Worm (Caenorhabditis elegans) whole organism, L4 larva: ENCODE data around the gene pdi-2.

ENCODE experiments used
- F44E2.7 ChIP-seq: fragments of 200-800 bp; sonication (Bioruptor generic); IDR thresholded peaks from 2 replicates; pipeline ENCODE4 v2.1.2; 2022; ENCODE audit warnings: missing genetic modification characterization, missing compliant biosample characterization
- F49E8.2 ChIP-seq: sonication (generic microtip); optimal IDR thresholded peaks from 2 replicates; lab custom pipeline; 2016; ENCODE audit warnings: missing compliant biosample characterization, mild to moderate bottlenecking, missing genetic modification characterization, borderline replicate concordance
- aha-1 ChIP-seq: fragments of 150-350 bp; peaks from one replicate; lab custom pipeline; 2014; ENCODE audit warnings: missing biosample characterization, missing genetic modification characterization
- attf-4 ChIP-seq: sonication (generic microtip); optimal IDR thresholded peaks from 3 replicates; lab custom pipeline; 2017; ENCODE audit warnings: missing biosample characterization, missing genetic modification characterization
- ceh-20 ChIP-seq: fragments of 200-800 bp; sonication (Bioruptor generic); IDR thresholded peaks from 2 replicates; pipeline ENCODE4 v1.3.6; 2022; ENCODE audit warnings: missing genetic modification reagents, missing genetic modification characterization, missing compliant biosample characterization
- ceh-44 ChIP-seq: fragments of 200-800 bp; sonication (Bioruptor generic); IDR thresholded peaks from 2 replicates; pipeline ENCODE4 v1.3.6; 2022; ENCODE audit warnings: missing genetic modification reagents, missing genetic modification characterization, missing compliant biosample characterization
- ceh-82 ChIP-seq: sonication (generic microtip); optimal IDR thresholded peaks from 2 replicates; lab custom pipeline; 2017; ENCODE audit warnings: missing biosample characterization, missing genetic modification characterization
- cey-2 ChIP-seq: sonication (generic microtip); optimal IDR thresholded peaks from 3 replicates; lab custom pipeline; 2017; ENCODE audit warnings: missing genetic modification characterization, mild to moderate bottlenecking, missing compliant biosample characterization, antibody characterized with exemption, borderline replicate concordance; ENCODE audit not compliant: insufficient read depth
- ctbp-1 ChIP-seq: fragments of 200-800 bp; sonication (Bioruptor generic); IDR thresholded peaks from 2 replicates; pipeline ENCODE4 v1.3.6; 2022; ENCODE audit warnings: missing genetic modification reagents, missing genetic modification characterization, missing compliant biosample characterization
- daf-19 ChIP-seq: fragments of 200-800 bp; sonication (Bioruptor generic); conservative IDR thresholded peaks from 2 replicates; pipeline ENCODE4 v1.3.6; 2022; ENCODE audit warnings: missing genetic modification characterization, missing compliant biosample characterization
- daf-8 ChIP-seq: fragments of 200-800 bp; sonication (Bioruptor generic); IDR thresholded peaks from 2 replicates; pipeline ENCODE4 v1.3.6; 2022; ENCODE audit warnings: missing genetic modification characterization, missing compliant biosample characterization
- dpl-1 ChIP-seq: fragments of 150-350 bp; optimal IDR thresholded peaks from 2 replicates; lab custom pipeline; 2014; ENCODE audit warnings: missing biosample characterization, missing genetic modification reagents, missing genetic modification characterization
- egl-27 ChIP-seq: sonication (generic microtip); optimal IDR thresholded peaks from 3 replicates; lab custom pipeline; 2017; ENCODE audit warnings: missing biosample characterization, missing genetic modification reagents, missing genetic modification characterization
- egl-43 ChIP-seq: fragments of 200-800 bp; sonication (Bioruptor generic); IDR thresholded peaks from 2 replicates; pipeline ENCODE4 v1.3.6; 2022; ENCODE audit warnings: missing genetic modification reagents, missing genetic modification characterization, missing compliant biosample characterization
- gei-8 ChIP-seq: fragments of 200-800 bp; sonication (Bioruptor generic); optimal IDR thresholded peaks from 2 replicates; lab custom pipeline; 2018; ENCODE audit warnings: mild to moderate bottlenecking, missing genetic modification characterization, missing compliant biosample characterization
- hlh-30 ChIP-seq: sonication (generic microtip); optimal IDR thresholded peaks from 2 replicates; lab custom pipeline; 2017; ENCODE audit warnings: antibody characterized with exemption, mild to moderate bottlenecking, missing genetic modification characterization, missing compliant biosample characterization; ENCODE audit not compliant: insufficient read depth
- lin-1 ChIP-seq: fragments of 200-800 bp; sonication (Bioruptor generic); IDR thresholded peaks from 2 replicates; pipeline ENCODE4 v1.3.6; 2022; ENCODE audit warnings: missing genetic modification reagents, missing genetic modification characterization, missing compliant biosample characterization
- lin-13 ChIP-seq: fragments of 150-350 bp; optimal IDR thresholded peaks from 2 replicates; lab custom pipeline; 2014; ENCODE audit warnings: missing biosample characterization, missing genetic modification reagents, missing genetic modification characterization
- lin-29 ChIP-seq: fragments of 200-800 bp; sonication (Bioruptor generic); IDR thresholded peaks from 2 replicates; pipeline ENCODE4 v1.3.6; 2022; ENCODE audit warnings: missing genetic modification reagents, missing genetic modification characterization, missing compliant biosample characterization
- mes-2 ChIP-seq: sonication (generic microtip); optimal IDR thresholded peaks from 2 replicates; lab custom pipeline; 2016; ENCODE audit warnings: missing genotype, mild to moderate bottlenecking, missing genetic modification characterization, missing compliant biosample characterization; ENCODE audit not compliant: poor library complexity, severe bottlenecking
- nhr-10 ChIP-seq: fragments of 150-350 bp; optimal IDR thresholded peaks from 2 replicates; lab custom pipeline; 2014; ENCODE audit warnings: missing biosample characterization, missing genetic modification characterization
- nhr-11 ChIP-seq: fragments of 150-350 bp; optimal IDR thresholded peaks from 2 replicates; lab custom pipeline; 2014; ENCODE audit warnings: missing biosample characterization, missing genetic modification characterization
- nhr-111 ChIP-seq: fragments of 200-800 bp; sonication (Bioruptor generic); optimal IDR thresholded peaks from 2 replicates; lab custom pipeline; 2018; ENCODE audit warnings: mild to moderate bottlenecking, missing genetic modification characterization, missing compliant biosample characterization
- nhr-25 ChIP-seq: sonication (generic microtip); optimal IDR thresholded peaks from 2 replicates; lab custom pipeline; 2017; ENCODE audit warnings: missing genetic modification characterization, mild to moderate bottlenecking, missing compliant biosample characterization, antibody characterized with exemption, moderate library complexity, borderline replicate concordance; ENCODE audit not compliant: insufficient read depth
- nhr-28 ChIP-seq: fragments of 150-350 bp; optimal IDR thresholded peaks from 2 replicates; lab custom pipeline; 2014; ENCODE audit warnings: missing biosample characterization, missing genetic modification characterization
- nhr-6 ChIP-seq: fragments of 150-350 bp; optimal IDR thresholded peaks from 2 replicates; lab custom pipeline; 2014; ENCODE audit warnings: missing biosample characterization, missing genetic modification characterization
- rbr-2 ChIP-seq: sonication (generic microtip); optimal IDR thresholded peaks from 2 replicates; lab custom pipeline; 2016; ENCODE audit warnings: missing genotype, missing genetic modification characterization, missing compliant biosample characterization
- snpc-1.2 ChIP-seq: fragments of 200-800 bp; sonication (Bioruptor generic); IDR thresholded peaks from 2 replicates; pipeline ENCODE4 v1.3.6; 2022; ENCODE audit warnings: missing genetic modification reagents, missing genetic modification characterization, missing compliant biosample characterization
- tra-1 ChIP-seq: fragments of 200-800 bp; sonication (Bioruptor generic); IDR thresholded peaks from 2 replicates; pipeline ENCODE4 v1.3.6; 2022; ENCODE audit warnings: missing genetic modification reagents, missing genetic modification characterization, missing compliant biosample characterization
- unc-130 ChIP-seq: sonication (generic microtip); optimal IDR thresholded peaks from 2 replicates; lab custom pipeline; 2016; ENCODE audit warnings: missing genetic modification reagents, missing genetic modification characterization, missing compliant biosample characterization
- unc-62 ChIP-seq, 3 experiments: fragments of 150-350 bp in 1 of 3; sonication (generic microtip); optimal IDR thresholded peaks in 2 of 3; peaks in 1 of 3; 1 replicate in 1 of 3; 2 replicates in 2 of 3; lab custom pipeline; 2014 to 2017; ENCODE audit warnings: missing biosample characterization in 3 of 3, missing genetic modification characterization in 3 of 3, missing genetic modification reagents in 3 of 3, missing genotype in 1 of 3
- zfp-2 ChIP-seq: sonication (generic microtip); optimal IDR thresholded peaks from 2 replicates; lab custom pipeline; 2016; ENCODE audit warnings: mild to moderate bottlenecking, missing genetic modification characterization, missing compliant biosample characterization
- ztf-7 ChIP-seq: fragments of 150-350 bp; optimal IDR thresholded peaks from 2 replicates; lab custom pipeline; 2014; ENCODE audit warnings: missing biosample characterization, missing genetic modification characterization

The pdi-2 gene

ce11 chrX:4553491-4553890 lies 29.5 kb downstream of the pdi-2 start:
- peak; percentile 5 for TF ChIP-seq nhr-28
- no peak for TF ChIP-seq unc-130 (GFP tag; lab: Kevin White, UChicago)

- TF ChIP-seq mes-2 (tag; lab: Kevin White, UChicago) (no peak), unc-62 (GFP tag; optimal IDR thresholded peaks at IDR 0.05 in 1 of 2; lab: Kevin White, UChicago) (peak in 1 of 2 experiments; percentile 79), unc-62 (tag; optimal IDR thresholded peaks at IDR 0.05; lab: Kevin White, UChicago) (no peak), ctbp-1 (GFP tag; lab: Robert Waterston, UW) (no peak), nhr-11 (tag; lab: Kevin White, UChicago) (no peak), nhr-28 (no peak), zfp-2 (tag; lab: Kevin White, UChicago) (no peak), ztf-7 (tag; lab: Kevin White, UChicago) (no peak), daf-8 (GFP tag; lab: Robert Waterston, UW) (no peak), egl-43 (no peak)
Measured at ce11 chrX:4554385-4554784, 30.4 kb downstream of the pdi-2 start, which contains the start of gene ham-2. Gene ham-2, plus strand, starts transcription at chrX:4554685.

ce11 chrX:4556028-4556427 lies 32.1 kb downstream of the pdi-2 start:
- TF ChIP-seq nhr-25 (tag; lab: Kevin White, UChicago) (peak; percentile 11), egl-43 (peak; percentile 40; the same call in 1 of the 2 replicates), nhr-111 (GFP tag; lab: Kevin White, UChicago) (no peak)

ce11 chrX:4561863-4562262 lies 37.9 kb downstream of the pdi-2 start, which contains the start of gene C05E11.6:
Gene C05E11.6, plus strand, starts transcription at chrX:4562163.
- TF ChIP-seq rbr-2 (tag; lab: Kevin White, UChicago) (no peak), gei-8 (GFP tag; lab: Kevin White, UChicago) (no peak), dpl-1 (no peak), zfp-2 (tag; lab: Kevin White, UChicago) (no peak), daf-19 (GFP tag; lab: Robert Waterston, UW) (no peak), lin-29 (GFP tag; lab: Robert Waterston, UW) (no peak), ceh-20 (GFP tag; lab: Robert Waterston, UW) (no peak), cey-2 (tag; lab: Kevin White, UChicago) (no peak), nhr-10 (tag; lab: Kevin White, UChicago) (no peak), egl-43 (no peak), ceh-44 (GFP tag; lab: Robert Waterston, UW) (no peak), snpc-1.2 (GFP tag; lab: Robert Waterston, UW) (no peak), F49E8.2 (tag; lab: Kevin White, UChicago) (no peak), ceh-82 (tag; lab: Kevin White, UChicago) (no peak), lin-13 (no peak), tra-1 (no peak), egl-27 (tag; lab: Kevin White, UChicago) (no peak), unc-62 (GFP tag; optimal IDR thresholded peaks at IDR 0.05 in 1 of 2; lab: Kevin White, UChicago) (no peak), unc-62 (tag; optimal IDR thresholded peaks at IDR 0.05; lab: Kevin White, UChicago) (no peak), lin-1 (GFP tag; lab: Robert Waterston, UW) (no peak), F44E2.7 (GFP tag; lab: Robert Waterston, UW) (no peak)

- peak; percentile 29 for TF ChIP-seq hlh-30
- TF ChIP-seq nhr-6 (tag; lab: Kevin White, UChicago), result no peak
- TF ChIP-seq aha-1, result peak; percentile 78
- peak in 1 of 2 experiments; percentile 57 for TF ChIP-seq unc-62 (GFP tag; optimal IDR thresholded peaks at IDR 0.05 in 1 of 2; lab: Kevin White, UChicago)
- no peak for TF ChIP-seq unc-62 (tag; optimal IDR thresholded peaks at IDR 0.05; lab: Kevin White, UChicago)
- no peak for TF ChIP-seq daf-8 (GFP tag; lab: Robert Waterston, UW)
- no peak for TF ChIP-seq attf-4 (tag; lab: Kevin White, UChicago)
Measured at ce11 chrX:4562288-4562687, 38.3 kb downstream of the pdi-2 start.
